Fruit fly (Drosophila melanogaster): ENCODE results near the gene CG43773.

The CG43773 gene

DNA sequence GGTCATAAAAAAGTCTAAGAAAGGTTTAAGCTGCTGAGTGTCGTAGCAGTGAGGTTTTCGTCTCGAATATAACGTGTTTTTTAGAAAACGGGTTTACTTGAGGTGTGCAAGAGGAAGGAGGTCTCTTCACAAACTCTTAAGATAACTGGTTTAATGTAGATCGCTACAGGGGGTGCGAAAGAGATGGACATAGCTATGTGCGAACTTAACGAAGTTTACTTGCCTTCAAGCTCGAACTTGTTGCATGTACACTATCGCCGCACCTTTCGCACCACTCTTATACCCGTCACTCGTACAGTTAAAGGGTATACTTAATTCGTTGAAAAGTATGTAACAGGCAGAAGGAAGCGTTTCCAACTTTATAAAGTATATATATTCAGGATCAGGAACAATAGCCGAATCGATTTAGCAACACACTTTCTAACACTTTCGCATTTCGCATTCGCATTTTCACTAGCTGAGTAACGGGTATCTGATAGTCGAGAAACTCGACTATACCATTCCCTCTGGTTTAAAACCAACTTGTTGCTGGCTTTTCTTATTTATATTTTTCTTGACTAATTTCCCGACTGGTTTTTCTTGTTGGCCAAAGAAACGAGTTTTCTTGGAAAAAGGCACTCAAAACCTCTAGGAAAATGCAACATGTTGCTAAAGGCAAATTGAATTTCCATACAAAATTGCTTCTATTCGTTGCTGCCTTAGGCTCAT lies 22.9 kb downstream of the CG43773 start (continued):
- no peak for TF ChIP-seq unc-4 (GFP tag; IDR thresholded peaks at IDR 0.05; ENCODE audit: partially characterized antibody)
- peak; percentile 92 for TF ChIP-seq CG17328 (GFP tag; IDR thresholded peaks at IDR 0.05)
- no peak for TF ChIP-seq Hr39 (optimal IDR thresholded peaks at IDR 0.05)
- TF ChIP-seq usp (GFP tag; optimal IDR thresholded peaks at IDR 0.05): no peak
- peak; percentile 80 for TF ChIP-seq Pdp1 (GFP tag; optimal IDR thresholded peaks at IDR 0.05)
- TF ChIP-seq HHEX (GFP tag; optimal IDR thresholded peaks at IDR 0.05): peak; percentile 79
- peak; percentile 81 for TF ChIP-seq gsb-n (tag; optimal IDR thresholded peaks at IDR 0.05)
- TF ChIP-seq gcm (GFP tag; optimal IDR thresholded peaks at IDR 0.05): peak; percentile 83
- TF ChIP-seq Adf1 (GFP tag; IDR thresholded peaks at IDR 0.05): no peak
- peak; percentile 46 for TF ChIP-seq CG6654 (GFP tag; optimal IDR thresholded peaks at IDR 0.05)
- peak; percentile 62 for TF ChIP-seq btn (GFP tag; optimal IDR thresholded peaks at IDR 0.05)
- TF ChIP-seq so (GFP tag; IDR thresholded peaks at IDR 0.05): peak; percentile 68; the same call in 1 of the 3 replicates
- peak; percentile 57 for TF ChIP-seq disco-r (GFP tag; optimal IDR thresholded peaks at IDR 0.05)
- TF ChIP-seq ERR (GFP tag; optimal IDR thresholded peaks at IDR 0.05): peak; percentile 57
- TF ChIP-seq CG1603 (tag; optimal IDR thresholded peaks at IDR 0.05): peak; percentile 94
- peak; percentile 84 for TF ChIP-seq esg (GFP tag; conservative IDR thresholded peaks at IDR 0.05)
- peak; percentile 71 for TF ChIP-seq Atf3 (GFP tag; optimal IDR thresholded peaks at IDR 0.05)
- peak; percentile 58 for TF ChIP-seq CG8359 (GFP tag; optimal IDR thresholded peaks at IDR 0.05; ENCODE audit: borderline replicate concordance)
- TF ChIP-seq CG10209 (GFP tag; optimal IDR thresholded peaks at IDR 0.05): peak; percentile 81
- peak; percentile 46; the same call in 1 of the 2 replicates for TF ChIP-seq toy (GFP tag; IDR thresholded peaks at IDR 0.05)
- peak; percentile 26 for TF ChIP-seq BtbVII (GFP tag; optimal IDR thresholded peaks at IDR 0.05)
- TF ChIP-seq slou (GFP tag; optimal IDR thresholded peaks at IDR 0.05): peak; percentile 41
- no peak for TF ChIP-seq CTCF (GFP tag; optimal IDR thresholded peaks at IDR 0.05)
- peak; percentile 78 for TF ChIP-seq Abd-B (GFP tag; optimal IDR thresholded peaks at IDR 0.05)
- no peak for TF ChIP-seq luna (GFP tag; optimal IDR thresholded peaks at IDR 0.05)
- peak; percentile 77 for TF ChIP-seq jumu (GFP tag; optimal IDR thresholded peaks at IDR 0.05)
- peak; percentile 90 for TF ChIP-seq CG7839 (tag; optimal IDR thresholded peaks at IDR 0.05)
- TF ChIP-seq CHES-1-like (GFP tag; optimal IDR thresholded peaks at IDR 0.05): peak; percentile 65
- TF ChIP-seq CG10267 (tag; optimal IDR thresholded peaks at IDR 0.05): peak; percentile 73
- no peak for TF ChIP-seq lbe (GFP tag; optimal IDR thresholded peaks at IDR 0.05)
- TF ChIP-seq Tbp (GFP tag; optimal IDR thresholded peaks at IDR 0.05): no peak
- peak; percentile 53 for TF ChIP-seq gcm2 (GFP tag; optimal IDR thresholded peaks at IDR 0.05)
- no peak; the same call in 1 of the 2 replicates for TF ChIP-seq NFAT (GFP tag; IDR thresholded peaks at IDR 0.05)
- peak; percentile 68 for TF ChIP-seq HLH54F (GFP tag; optimal IDR thresholded peaks at IDR 0.05)
- TF ChIP-seq Lhr (GFP tag; optimal IDR thresholded peaks at IDR 0.05): peak; percentile 69
- peak; percentile 92 for TF ChIP-seq CG17829 (tag; optimal IDR thresholded peaks at IDR 0.05)
- TF ChIP-seq Myb (GFP tag; optimal IDR thresholded peaks at IDR 0.05): peak; percentile 51
- peak; percentile 89 for TF ChIP-seq CG6689 (GFP tag; IDR thresholded peaks at IDR 0.05)
- no peak; the same call in 1 of the 2 replicates for TF ChIP-seq rib (GFP tag; IDR thresholded peaks at IDR 0.05)
- peak; percentile 90 for TF ChIP-seq CG8924 (tag; optimal IDR thresholded peaks at IDR 0.05)
- TF ChIP-seq vfl (GFP tag; optimal IDR thresholded peaks at IDR 0.05): peak; percentile 27
- TF ChIP-seq CG3407 (GFP tag; optimal IDR thresholded peaks at IDR 0.05): peak; percentile 68
- peak; percentile 88 for TF ChIP-seq CG12769 (tag; optimal IDR thresholded peaks at IDR 0.05)
- TF ChIP-seq org-1 (GFP tag; optimal IDR thresholded peaks at IDR 0.05): peak; percentile 57

Data from whole organism, embryonic.